Fruit fly (Drosophila melanogaster) whole organism, pupa: Measurements from ENCODE around the gene Qtzl.
A peak's percentile ranks its signal among the peaks of the same experiment; 100 is the strongest.

ENCODE experiments used
- CG10348 ChIP-seq: fragments of 200-800 bp; sonication (Bioruptor generic); IDR thresholded peaks from 2 replicates; pipeline ENCODE4 v1.3.6; 2022; ENCODE audit warnings: missing biosample characterization, missing genetic modification characterization
- CG17806 ChIP-seq: fragments of 200-800 bp; sonication (Bioruptor generic); optimal IDR thresholded peaks from 2 replicates; lab custom pipeline; 2018; ENCODE audit warnings: missing biosample characterization, mild to moderate bottlenecking, missing genetic modification characterization, moderate library complexity
- CG8159 ChIP-seq: fragments of 200-800 bp; sonication (Bioruptor generic); optimal IDR thresholded peaks from 3 replicates; lab custom pipeline; 2018; ENCODE audit warnings: missing biosample characterization, mild to moderate bottlenecking, missing genetic modification characterization, moderate library complexity
- D1 ChIP-seq: fragments of 200-800 bp; sonication (Bioruptor generic); optimal IDR thresholded peaks from 2 replicates; lab custom pipeline; 2018; ENCODE audit warnings: missing biosample characterization, mild to moderate bottlenecking, missing genetic modification characterization, moderate library complexity
- EcR ChIP-seq: fragments of 200-800 bp; sonication (Bioruptor generic); optimal IDR thresholded peaks from 3 replicates; lab custom pipeline; 2019; ENCODE audit warnings: missing biosample characterization, missing genetic modification characterization, mild to moderate bottlenecking, moderate library complexity, missing genetic modification reagents

DNA sequence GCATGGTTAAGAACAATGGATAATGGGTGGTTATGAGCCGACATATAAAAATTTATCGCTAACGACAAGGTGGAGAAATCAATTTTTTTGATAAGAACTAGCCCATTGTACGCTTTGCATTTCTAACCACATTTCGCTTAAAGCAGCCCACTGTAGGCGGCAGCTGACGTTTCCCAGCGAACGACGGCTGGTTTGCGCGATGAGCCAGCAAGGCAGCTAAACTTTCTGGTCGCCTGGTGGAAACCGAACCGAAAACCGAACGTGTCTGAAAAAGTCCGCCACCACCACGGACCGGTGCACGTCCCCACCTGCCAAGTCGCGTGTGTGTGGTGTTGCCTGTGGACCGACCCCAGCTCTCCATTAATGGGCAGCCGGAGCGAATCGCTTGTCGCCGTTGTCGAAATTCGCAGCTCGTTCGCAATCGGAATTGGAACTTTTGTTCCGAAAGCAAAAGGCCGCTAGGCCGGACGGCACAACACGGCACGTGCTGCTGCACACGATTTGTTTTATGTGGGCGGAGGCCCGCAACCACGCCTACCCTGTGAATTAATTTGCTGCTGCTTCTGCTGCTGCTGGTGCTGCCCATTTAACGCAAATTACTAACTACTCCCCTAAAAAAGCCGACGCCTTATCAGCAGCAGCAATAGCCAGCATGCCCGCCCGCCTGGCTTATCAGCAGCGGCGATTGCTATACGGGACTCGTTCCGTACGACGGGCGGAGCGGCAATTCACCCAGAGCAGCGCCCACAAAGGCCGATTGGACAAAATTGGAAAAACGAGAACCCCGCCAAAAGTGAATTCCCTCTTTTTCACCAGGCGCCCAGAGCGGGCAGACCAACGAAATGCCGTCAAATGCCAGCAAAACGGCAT is 7.6 kb downstream of the Qtzl start:
- peak; percentile 27 for TF ChIP-seq CG17806 (tag; lab: Kevin White, UChicago)
- no peak for TF ChIP-seq D1 (tag; lab: Kevin White, UChicago)
- TF ChIP-seq EcR (GFP tag; lab: Kevin White, UChicago): peak; percentile 77
- TF ChIP-seq CG10348 (GFP tag; lab: Robert Waterston, UW): no peak
- peak; percentile 38 for TF ChIP-seq CG8159 (tag; lab: Kevin White, UChicago)
